Worm (Caenorhabditis elegans): Measurements from ENCODE around the gene kmo-2.

kmo-2 gene

ce11 chrV:12095865-12096264 is 27.5 kb upstream of the kmo-2 start, which contains the start of gene nhr-207:
Gene nhr-207, plus strand, starts transcription at chrV:12096146.
- peak; percentile 60 for TF ChIP-seq sma-9 (GFP tag; optimal IDR thresholded peaks at IDR 0.05)
- TF ChIP-seq sma-9 (tag; optimal IDR thresholded peaks at IDR 0.05): no peak
- TF ChIP-seq F13H6.1 (tag; optimal IDR thresholded peaks at IDR 0.05): no peak
- TF ChIP-seq fos-1 (tag; optimal IDR thresholded peaks at IDR 0.05): peak; percentile 72
- peak; percentile 9 for TF ChIP-seq nhr-129 (tag; optimal IDR thresholded peaks at IDR 0.05)
- TF ChIP-seq skn-1 (tag; optimal IDR thresholded peaks at IDR 0.05): no peak
- TF ChIP-seq snpc-4 (tag; optimal IDR thresholded peaks at IDR 0.05): no peak
- no peak for TF ChIP-seq unc-39 (tag; optimal IDR thresholded peaks at IDR 0.05)

- TF ChIP-seq peb-1 (tag; optimal IDR thresholded peaks at IDR 0.05) (no peak), fos-1 (tag; optimal IDR thresholded peaks at IDR 0.05) (peak; percentile 11), sma-9 (GFP tag; optimal IDR thresholded peaks at IDR 0.05) (peak; percentile 11), sma-9 (tag; optimal IDR thresholded peaks at IDR 0.05) (no peak)
Measured at ce11 chrV:12094030-12094429, 25.7 kb upstream of the kmo-2 start, which contains the start of gene nhr-208. Gene nhr-208, plus strand, starts transcription at chrV:12094317.

- TF ChIP-seq nhr-129 (tag; optimal IDR thresholded peaks at IDR 0.05): peak; percentile 71
- no peak for TF ChIP-seq elt-1 (tag; optimal IDR thresholded peaks at IDR 0.05)
- peak; percentile 85 for TF ChIP-seq fos-1 (tag; optimal IDR thresholded peaks at IDR 0.05)
- peak; percentile 12 for TF ChIP-seq nhr-25 (tag; optimal IDR thresholded peaks at IDR 0.05)
- TF ChIP-seq crh-2 (tag; optimal IDR thresholded peaks at IDR 0.05): peak; percentile 67
- TF ChIP-seq unc-55 (GFP tag; optimal IDR thresholded peaks at IDR 0.05): no peak
- TF ChIP-seq lin-39 (tag; optimal IDR thresholded peaks at IDR 0.05): no peak
- TF ChIP-seq sma-9 (GFP tag; optimal IDR thresholded peaks at IDR 0.05): peak; percentile 56
- TF ChIP-seq sma-9 (tag; optimal IDR thresholded peaks at IDR 0.05): no peak
- peak; percentile 7 for TF ChIP-seq F13H6.1 (tag; optimal IDR thresholded peaks at IDR 0.05)
- peak; percentile 21 for TF ChIP-seq sma-3 (GFP tag; optimal IDR thresholded peaks at IDR 0.05)
Measured at ce11 chrV:12091759-12092158, 23.4 kb upstream of the kmo-2 start, which contains the start of gene nhr-206. Gene nhr-206, plus strand, starts transcription at chrV:12092006.

- TF ChIP-seq lin-11 (tag; optimal IDR thresholded peaks at IDR 0.05) (no peak), nhr-10 (tag; optimal IDR thresholded peaks at IDR 0.05) (no peak), mbf-1 (tag; optimal IDR thresholded peaks at IDR 0.05) (no peak), nhr-21 (tag; optimal IDR thresholded peaks at IDR 0.05) (no peak), nhr-12 (tag; optimal IDR thresholded peaks at IDR 0.05) (no peak), gmeb-1 (tag; optimal IDR thresholded peaks at IDR 0.05) (no peak), alr-1 (tag; optimal IDR thresholded peaks at IDR 0.05) (no peak), F13H6.1 (tag; optimal IDR thresholded peaks at IDR 0.05) (no peak), sma-9 (GFP tag; optimal IDR thresholded peaks at IDR 0.05) (no peak), sma-9 (tag; optimal IDR thresholded peaks at IDR 0.05) (no peak), nhr-25 (tag; optimal IDR thresholded peaks at IDR 0.05) (no peak), C34F6.9 (tag; optimal IDR thresholded peaks at IDR 0.05) (no peak), lin-39 (tag; optimal IDR thresholded peaks at IDR 0.05) (no peak), nhr-129 (tag; optimal IDR thresholded peaks at IDR 0.05) (no peak), zag-1 (tag; optimal IDR thresholded peaks at IDR 0.05) (no peak), ama-1 (optimal IDR thresholded peaks at IDR 0.05) (no peak), unc-62 (GFP tag; optimal IDR thresholded peaks at IDR 0.05) (no peak), nhr-6 (tag; optimal IDR thresholded peaks at IDR 0.05) (no peak), lin-13 (GFP tag; optimal IDR thresholded peaks at IDR 0.05) (no peak)
Measured at ce11 chrV:12088773-12089172, 20.4 kb upstream of the kmo-2 start, which contains the start of gene R07B7.12. Gene R07B7.12, plus strand, starts transcription at chrV:12089073.

ce11 chrV:12086934-12087333 is 18.6 kb upstream of the kmo-2 start, which contains the start of gene gana-1:
Gene gana-1, plus strand, starts transcription at chrV:12087234.
- TF ChIP-seq aly-2 (tag; optimal IDR thresholded peaks at IDR 0.05) (no peak), C34F6.9 (tag; optimal IDR thresholded peaks at IDR 0.05) (no peak), fos-1 (tag; optimal IDR thresholded peaks at IDR 0.05) (no peak), sma-9 (GFP tag; optimal IDR thresholded peaks at IDR 0.05) (no peak), sma-9 (tag; optimal IDR thresholded peaks at IDR 0.05) (no peak), ztf-1 (GFP tag; conservative IDR thresholded peaks at IDR 0.05) (no peak), sem-4 (tag; optimal IDR thresholded peaks at IDR 0.05) (no peak), nhr-6 (tag; optimal IDR thresholded peaks at IDR 0.05) (no peak)

- no peak for TF ChIP-seq unc-39 (tag; optimal IDR thresholded peaks at IDR 0.05)
- TF ChIP-seq fos-1 (tag; optimal IDR thresholded peaks at IDR 0.05): peak; percentile 16
Measured at ce11 chrV:12085867-12086634, 17.7 kb upstream of the kmo-2 start.
